Worm (Caenorhabditis elegans) whole organism, mixed stage, embryonic: ENCODE measurements around the gene C13A2.7.

ENCODE experiments used
- blmp-1 ChIP-seq: fragments of 150-350 bp; optimal IDR thresholded peaks from 2 replicates; lab custom pipeline; 2014; ENCODE audit warnings: missing biosample characterization, missing genetic modification characterization
- flh-1 ChIP-seq: fragments of 200-800 bp; sonication (Bioruptor generic); optimal IDR thresholded peaks from 2 replicates; lab custom pipeline; 2018; ENCODE audit warnings: mild to moderate bottlenecking, missing genetic modification characterization, moderate library complexity, missing compliant biosample characterization
- lin-13 ChIP-seq: fragments of 150-350 bp; optimal IDR thresholded peaks from 2 replicates; lab custom pipeline; 2014; ENCODE audit warnings: missing biosample characterization, missing genetic modification characterization
- lsy-2 ChIP-seq: fragments of 150-350 bp; optimal IDR thresholded peaks from 2 replicates; lab custom pipeline; 2014; ENCODE audit warnings: missing biosample characterization, missing genetic modification characterization
- nhr-237 ChIP-seq: fragments of 150-350 bp; optimal IDR thresholded peaks from 2 replicates; lab custom pipeline; 2014; ENCODE audit warnings: missing biosample characterization, missing genetic modification characterization
- sptf-1 ChIP-seq: sonication (generic microtip); optimal IDR thresholded peaks from 2 replicates; lab custom pipeline; 2017; ENCODE audit warnings: mild to moderate bottlenecking, missing genetic modification characterization, moderate library complexity, missing compliant biosample characterization
- tbx-8 ChIP-seq: fragments of 200-800 bp; sonication (Bioruptor generic); optimal IDR thresholded peaks from 2 replicates; lab custom pipeline; 2018; ENCODE audit warnings: mild to moderate bottlenecking, missing genetic modification characterization, moderate library complexity, missing compliant biosample characterization
- unc-120 ChIP-seq: sonication (generic microtip); optimal IDR thresholded peaks from 2 replicates; lab custom pipeline; 2017; ENCODE audit warnings: missing genetic modification characterization, missing compliant biosample characterization; ENCODE audit not compliant: poor library complexity, severe bottlenecking
- unc-39 ChIP-seq: fragments of 150-350 bp; optimal IDR thresholded peaks from 2 replicates; lab custom pipeline; 2014; ENCODE audit warnings: missing biosample characterization, missing genetic modification characterization
- unc-62 ChIP-seq: fragments of 150-350 bp; optimal IDR thresholded peaks from 2 replicates; lab custom pipeline; 2014; ENCODE audit warnings: missing biosample characterization, missing genetic modification reagents, missing genetic modification characterization

- TF ChIP-seq unc-120 (tag; lab: Kevin White, UChicago) (no peak), tbx-8 (no peak), nhr-237 (no peak), sptf-1 (tag; lab: Kevin White, UChicago) (no peak), unc-62 (no peak), lsy-2 (tag; lab: Kevin White, UChicago) (no peak), lin-13 (tag; lab: Kevin White, UChicago) (no peak), flh-1 (GFP tag; lab: Kevin White, UChicago) (no peak), unc-39 (tag; lab: Kevin White, UChicago) (no peak), blmp-1 (tag; lab: Kevin White, UChicago) (no peak)
Observed at ce11 chrV:7274992-7275391, 8.9 kb downstream of the C13A2.7 start, which contains the start of gene C13A2.10.
